Fruit fly (Drosophila melanogaster) whole organism, embryonic: ENCODE results near the gene CG8774.

Experiments used
- CG10565 ChIP-seq: fragments of 200-800 bp; sonication (Bioruptor generic); optimal IDR thresholded peaks from 3 replicates; lab custom pipeline; 2016; ENCODE audit warnings: missing biosample characterization, mild to moderate bottlenecking, missing genetic modification characterization
- CG10979 ChIP-seq: fragments of 200-800 bp; sonication (Bioruptor generic); optimal IDR thresholded peaks from 2 replicates; lab custom pipeline; 2018; ENCODE audit warnings: missing biosample characterization, mild to moderate bottlenecking, missing genetic modification characterization, moderate library complexity
- CG11504 ChIP-seq: fragments of 200-800 bp; sonication (Bioruptor generic); optimal IDR thresholded peaks from 3 replicates; lab custom pipeline; 2019; ENCODE audit warnings: missing biosample characterization, mild to moderate bottlenecking, missing genetic modification characterization, moderate library complexity
- CG14014 ChIP-seq: fragments of 200-800 bp; sonication (Bioruptor generic); IDR thresholded peaks from 2 replicates; pipeline ENCODE4 v1.3.6; 2022; ENCODE audit warnings: missing biosample characterization, missing genetic modification characterization
- CG1602 ChIP-seq: fragments of 200-800 bp; sonication (Bioruptor generic); optimal IDR thresholded peaks from 3 replicates; lab custom pipeline; 2016; ENCODE audit warnings: missing biosample characterization, missing genetic modification characterization
- CG17385 ChIP-seq: fragments of 200-800 bp; sonication (Bioruptor generic); optimal IDR thresholded peaks from 3 replicates; lab custom pipeline; 2018; ENCODE audit warnings: missing biosample characterization, mild to moderate bottlenecking, missing genetic modification characterization
- CG18262 ChIP-seq: fragments of 200-800 bp; optimal IDR thresholded peaks from 3 replicates; lab custom pipeline; 2019; ENCODE audit warnings: missing biosample characterization, mild to moderate bottlenecking, missing genetic modification characterization, moderate library complexity
- CG18599 ChIP-seq: fragments of 200-800 bp; sonication (Bioruptor generic); optimal IDR thresholded peaks from 3 replicates; lab custom pipeline; 2017; ENCODE audit warnings: missing biosample characterization, missing genetic modification characterization, mild to moderate bottlenecking, moderate library complexity, missing genetic modification reagents
- CG2120 ChIP-seq: fragments of 200-800 bp; sonication (Bioruptor generic); optimal IDR thresholded peaks from 3 replicates; lab custom pipeline; 2016; ENCODE audit warnings: missing biosample characterization, missing genetic modification characterization
- CG2678 ChIP-seq: fragments of 200-800 bp; sonication (Bioruptor generic); optimal IDR thresholded peaks from 3 replicates; lab custom pipeline; 2019; ENCODE audit warnings: missing biosample characterization, mild to moderate bottlenecking, missing genetic modification characterization, moderate library complexity
- CG30403 ChIP-seq: fragments of 200-800 bp; sonication (Bioruptor generic); optimal IDR thresholded peaks from 3 replicates; lab custom pipeline; 2016; ENCODE audit warnings: missing biosample characterization, missing genetic modification characterization
- CG3281 ChIP-seq: fragments of 200-800 bp; sonication (Bioruptor generic); optimal IDR thresholded peaks from 3 replicates; lab custom pipeline; 2017; ENCODE audit warnings: missing biosample characterization, mild to moderate bottlenecking, missing genetic modification characterization
- CG7556 ChIP-seq: fragments of 200-800 bp; sonication (Bioruptor generic); optimal IDR thresholded peaks from 2 replicates; lab custom pipeline; 2017; ENCODE audit warnings: missing biosample characterization, mild to moderate bottlenecking, missing genetic modification characterization
- CG7839 ChIP-seq: fragments of 200-800 bp; sonication (Bioruptor generic); optimal IDR thresholded peaks from 3 replicates; lab custom pipeline; 2018; ENCODE audit warnings: missing biosample characterization, mild to moderate bottlenecking, missing genetic modification characterization, moderate library complexity
- CG8290 ChIP-seq, 3 experiments: fragments of 200-800 bp; sonication (Bioruptor generic); optimal IDR thresholded peaks; 2 replicates each; lab custom pipeline; 2016 to 2019; ENCODE audit warnings: missing biosample characterization in 3 of 3, missing genetic modification characterization in 3 of 3, mild to moderate bottlenecking in 2 of 3, moderate library complexity in 1 of 3
- CG9932 ChIP-seq: fragments of 200-800 bp; sonication (Bioruptor generic); IDR thresholded peaks from 2 replicates; pipeline ENCODE4 v1.3.6; 2022; ENCODE audit warnings: missing biosample characterization, missing genetic modification characterization
- Ets65A ChIP-seq: fragments of 200-800 bp; sonication (Bioruptor generic); peaks from one replicate; lab custom pipeline; 2016; ENCODE audit warnings: missing biosample characterization, missing genetic modification characterization
- Fer1 ChIP-seq: fragments of 200-800 bp; sonication (Bioruptor generic); optimal IDR thresholded peaks from 2 replicates; lab custom pipeline; 2017; ENCODE audit warnings: missing biosample characterization, mild to moderate bottlenecking, missing genetic modification characterization
- Hand ChIP-seq: fragments of 200-800 bp; sonication (Bioruptor generic); optimal IDR thresholded peaks from 2 replicates; lab custom pipeline; 2017; ENCODE audit warnings: mild to moderate bottlenecking, missing biosample characterization, missing genetic modification reagents, missing genetic modification characterization
- Hmr ChIP-seq: fragments of 200-800 bp; sonication (Bioruptor generic); optimal IDR thresholded peaks from 3 replicates; lab custom pipeline; 2017; ENCODE audit warnings: mild to moderate bottlenecking, missing biosample characterization, missing genetic modification reagents, missing genetic modification characterization
- Hr51 ChIP-seq, 2 experiments: fragments of 200-800 bp; sonication (Bioruptor generic); optimal IDR thresholded peaks; 2 replicates in 1 of 2; 3 replicates in 1 of 2; lab custom pipeline; 2016 to 2018; ENCODE audit warnings: missing biosample characterization in 2 of 2, missing genetic modification characterization in 2 of 2, mild to moderate bottlenecking in 1 of 2, moderate library complexity in 1 of 2
- MESR4 ChIP-seq: fragments of 200-800 bp; sonication (Bioruptor generic); optimal IDR thresholded peaks from 2 replicates; lab custom pipeline; 2018; ENCODE audit warnings: missing biosample characterization, mild to moderate bottlenecking, missing genetic modification characterization, moderate library complexity
- Med ChIP-seq: fragments of 200-800 bp; sonication (Bioruptor generic); peaks from one replicate; lab custom pipeline; 2016; ENCODE audit warnings: missing biosample characterization, missing genetic modification characterization, mild to moderate bottlenecking, inconsistent platforms, moderate library complexity
- Meics ChIP-seq: fragments of 200-800 bp; sonication (Bioruptor generic); optimal IDR thresholded peaks from 2 replicates; lab custom pipeline; 2017; ENCODE audit warnings: missing biosample characterization, mild to moderate bottlenecking, missing genetic modification characterization
- Ptx1 ChIP-seq: fragments of 200-800 bp; sonication (Bioruptor generic); IDR thresholded peaks from 2 replicates; pipeline ENCODE4 v1.3.6; 2022; ENCODE audit warnings: missing biosample characterization, missing genetic modification characterization
- Tbp ChIP-seq: fragments of >200 bp; optimal IDR thresholded peaks from 2 replicates; lab custom pipeline; 2018; ENCODE audit warnings: missing biosample characterization, missing genetic modification characterization
- chn ChIP-seq: fragments of 200-800 bp; sonication (Bioruptor generic); optimal IDR thresholded peaks from 2 replicates; lab custom pipeline; 2016; ENCODE audit warnings: missing biosample characterization, missing genetic modification characterization
- cwo ChIP-seq: fragments of 200-800 bp; sonication (Bioruptor generic); optimal IDR thresholded peaks from 3 replicates; lab custom pipeline; 2017; ENCODE audit warnings: missing biosample characterization, missing genetic modification characterization, mild to moderate bottlenecking, moderate library complexity, missing genetic modification reagents
- eve ChIP-seq, 2 experiments: fragments of >200 bp; optimal IDR thresholded peaks; 2 replicates each; lab custom pipeline; 2017; ENCODE audit warnings: missing biosample characterization in 2 of 2, missing genetic modification characterization in 2 of 2
- exex ChIP-seq: fragments of 200-800 bp; sonication (Bioruptor generic); optimal IDR thresholded peaks from 4 replicates; lab custom pipeline; 2018; ENCODE audit warnings: missing biosample characterization, mild to moderate bottlenecking, missing genetic modification characterization, moderate library complexity
- gem ChIP-seq: fragments of 200-800 bp; sonication (Bioruptor generic); optimal IDR thresholded peaks from 2 replicates; lab custom pipeline; 2019; ENCODE audit warnings: missing biosample characterization, mild to moderate bottlenecking, missing genetic modification characterization, moderate library complexity
- lab ChIP-seq: fragments of 200-800 bp; sonication (Bioruptor generic); optimal IDR thresholded peaks from 3 replicates; lab custom pipeline; 2017; ENCODE audit warnings: missing biosample characterization, missing genetic modification characterization, mild to moderate bottlenecking, moderate library complexity, missing genetic modification reagents
- mam ChIP-seq: fragments of 200-800 bp; sonication (Bioruptor generic); optimal IDR thresholded peaks from 3 replicates; lab custom pipeline; 2016; ENCODE audit warnings: missing biosample characterization, missing genetic modification characterization
- org-1 ChIP-seq: fragments of 200-800 bp; sonication (Bioruptor generic); optimal IDR thresholded peaks from 2 replicates; lab custom pipeline; 2017; ENCODE audit warnings: missing biosample characterization, missing genetic modification characterization
- slbo ChIP-seq: fragments of 200-800 bp; sonication (Bioruptor generic); IDR thresholded peaks from 2 replicates; pipeline ENCODE4 v1.3.6; 2022; ENCODE audit warnings: missing biosample characterization, missing genetic modification characterization
- sna ChIP-seq: fragments of 200-800 bp; sonication (Bioruptor generic); IDR thresholded peaks from 2 replicates; pipeline ENCODE4 v1.3.6; 2022; ENCODE audit warnings: missing biosample characterization, missing genetic modification characterization; ENCODE audit not compliant: partially characterized antibody
- sug ChIP-seq: fragments of 200-800 bp; optimal IDR thresholded peaks from 2 replicates; lab custom pipeline; 2019; ENCODE audit warnings: missing biosample characterization, mild to moderate bottlenecking, missing genetic modification characterization, moderate library complexity
- trh ChIP-seq: fragments of 200-800 bp; sonication (Bioruptor generic); optimal IDR thresholded peaks from 2 replicates; lab custom pipeline; 2016; ENCODE audit warnings: missing biosample characterization, missing genetic modification characterization

The CG8774 gene

dm6 chr3R:13298114-13298818, at the start of gene CG8774:
Gene CG8774 (plus strand): TSS chr3R:13298768.
- TF ChIP-seq Tbp (GFP tag; lab: Kevin White, UChicago) (no peak), sug (tag; lab: Kevin White, UChicago) (peak; percentile 55), trh (GFP tag; lab: Kevin White, UChicago) (no peak), exex (tag; lab: Kevin White, UChicago) (peak; percentile 69), Ets65A (GFP tag; lab: Kevin White, UChicago) (peak; percentile 57), CG2678 (tag; lab: Kevin White, UChicago) (peak; percentile 30)

DNA sequence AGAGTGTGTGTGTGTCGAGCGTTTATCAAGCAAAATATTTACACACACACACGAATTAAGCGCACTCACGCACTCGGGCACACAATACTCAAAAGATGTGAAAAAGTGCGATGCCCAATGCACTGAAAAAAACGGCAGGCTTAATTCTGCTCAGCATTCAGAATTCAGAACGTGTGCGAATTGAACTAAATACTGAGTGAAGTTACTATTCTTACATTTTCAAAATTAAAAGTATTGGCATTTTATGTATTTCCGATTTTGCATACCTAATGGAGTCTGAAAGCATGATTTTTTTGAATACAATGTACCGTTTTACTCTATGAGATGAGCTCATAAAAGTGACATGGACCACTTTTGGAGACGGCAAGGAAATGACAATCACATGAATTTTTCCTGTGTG, 41.5 kb upstream of the CG8774 start:
- TF ChIP-seq CG10979 (tag; lab: Kevin White, UChicago) (no peak), trh (GFP tag; lab: Kevin White, UChicago) (no peak), CG17385 (GFP tag; lab: Kevin White, UChicago) (no peak), Meics (GFP tag; lab: Kevin White, UChicago) (peak; percentile 28), CG9932 (GFP tag; lab: Robert Waterston, UW) (peak; percentile 23; the same call in 1 of the 2 replicates), Hmr (GFP tag; lab: Kevin White, UChicago) (peak; percentile 35), CG1602 (no peak), Hand (GFP tag; lab: Kevin White, UChicago) (peak; percentile 6), Fer1 (GFP tag; lab: Kevin White, UChicago) (peak; percentile 6), CG2678 (tag; lab: Kevin White, UChicago) (peak; percentile 20), cwo (GFP tag; lab: Kevin White, UChicago) (peak; percentile 7), org-1 (GFP tag; lab: Kevin White, UChicago) (peak; percentile 10), Hr51 (GFP tag; optimal IDR thresholded peaks at IDR 0.05; lab: Kevin White, UChicago) (peak in 1 of 2 experiments; percentile 20), CG30403 (GFP tag; lab: Kevin White, UChicago) (peak; percentile 3), CG3281 (GFP tag; lab: Kevin White, UChicago) (peak; percentile 17), lab (GFP tag; lab: Kevin White, UChicago) (peak; percentile 47), MESR4 (no peak), eve (GFP tag; optimal IDR thresholded peaks at IDR 0.05; lab: Kevin White, UChicago) (no peak), gem (tag; lab: Kevin White, UChicago) (peak; percentile 32), CG18599 (peak; percentile 51), chn (GFP tag; lab: Kevin White, UChicago) (no peak), CG8290 (GFP tag; optimal IDR thresholded peaks at IDR 0.05; lab: Kevin White, UChicago) (no peak), CG8290 (tag; optimal IDR thresholded peaks at IDR 0.05; lab: Kevin White, UChicago) (peak in 1 of 2 experiments; percentile 0), CG10565 (GFP tag; lab: Kevin White, UChicago) (no peak), Ptx1 (GFP tag; lab: Robert Waterston, UW) (peak; percentile 17; the same call in 1 of the 2 replicates), CG7556 (peak; percentile 5), CG7839 (tag; lab: Kevin White, UChicago) (peak; percentile 8), CG18262 (tag; lab: Kevin White, UChicago) (no peak), mam (peak; percentile 8), Med (GFP tag; lab: Kevin White, UChicago) (peak; percentile 56), slbo (GFP tag; lab: Robert Waterston, UW) (0 out of 2 replicates have a peak, but pooled peaks have one; percentile 3), CG2120 (GFP tag; lab: Kevin White, UChicago) (peak; percentile 55), CG11504 (tag; lab: Kevin White, UChicago) (peak; percentile 30), CG14014 (0 out of 2 replicates have a peak, but pooled peaks have one; percentile 11), sna (GFP tag; lab: Robert Waterston, UW) (no peak)
